Worm (Caenorhabditis elegans) whole organism, young adult: ENCODE data around the gene arle-14.

Experiments
- B0019.2 ChIP-seq: fragments of 200-800 bp; sonication (Bioruptor generic); conservative IDR thresholded peaks from 2 replicates; pipeline ENCODE4 v1.3.6; 2022; ENCODE audit warnings: missing genetic modification reagents, missing genetic modification characterization, missing compliant biosample characterization
- B0035.1 ChIP-seq: sonication (generic microtip); optimal IDR thresholded peaks from 2 replicates; lab custom pipeline; 2016; ENCODE audit warnings: missing genetic modification characterization, mild to moderate bottlenecking, missing compliant biosample characterization, missing genotype, missing genetic modification reagents
- B0336.3 ChIP-seq: fragments of 200-800 bp; sonication (Bioruptor generic); IDR thresholded peaks from 2 replicates; pipeline ENCODE4 v1.3.6; 2022; ENCODE audit warnings: missing genetic modification characterization, missing compliant biosample characterization
- F37B4.10 ChIP-seq: fragments of 200-800 bp; sonication (Bioruptor generic); IDR thresholded peaks from 2 replicates; pipeline ENCODE4 v1.3.6; 2022; ENCODE audit warnings: missing genetic modification characterization, missing compliant biosample characterization
- F39B2.1 ChIP-seq: fragments of 200-800 bp; sonication (Bioruptor generic); IDR thresholded peaks from 2 replicates; pipeline ENCODE4 v1.3.6; 2022; ENCODE audit warnings: missing genetic modification reagents, missing genetic modification characterization, missing compliant biosample characterization
- F49E8.2 ChIP-seq: sonication (generic microtip); optimal IDR thresholded peaks from 3 replicates; lab custom pipeline; 2017; ENCODE audit warnings: missing genetic modification characterization, mild to moderate bottlenecking, missing compliant biosample characterization, antibody characterized with exemption, moderate library complexity; ENCODE audit not compliant: insufficient read depth
- F57A8.1 ChIP-seq: fragments of 200-800 bp; sonication (Bioruptor generic); optimal IDR thresholded peaks from 2 replicates; lab custom pipeline; 2018; ENCODE audit warnings: mild to moderate bottlenecking, missing genetic modification characterization, moderate library complexity, missing compliant biosample characterization
- F57C9.4 ChIP-seq: sonication (generic microtip); optimal IDR thresholded peaks from 2 replicates; lab custom pipeline; 2017; ENCODE audit warnings: mild to moderate bottlenecking, missing genetic modification characterization, missing compliant biosample characterization
- T26A5.8 ChIP-seq: sonication (generic microtip); optimal IDR thresholded peaks from 2 replicates; lab custom pipeline; 2016; ENCODE audit warnings: missing genetic modification characterization, missing compliant biosample characterization
- Y53F4B.3 ChIP-seq: fragments of 200-800 bp; sonication (Bioruptor generic); IDR thresholded peaks from 2 replicates; pipeline ENCODE4 v1.3.6; 2022; ENCODE audit warnings: missing genetic modification reagents, missing genetic modification characterization, missing compliant biosample characterization
- Y56A3A.18 ChIP-seq: fragments of 200-800 bp; sonication (Bioruptor generic); IDR thresholded peaks from 2 replicates; pipeline ENCODE4 v1.3.6; 2022; ENCODE audit warnings: missing genetic modification reagents, missing genetic modification characterization, missing compliant biosample characterization
- ZK185.1 ChIP-seq: sonication (generic microtip); optimal IDR thresholded peaks from 2 replicates; lab custom pipeline; 2016; ENCODE audit warnings: mild to moderate bottlenecking, missing genetic modification characterization, missing compliant biosample characterization; ENCODE audit not compliant: poor library complexity, severe bottlenecking
- akir-1 ChIP-seq: fragments of 200-800 bp; sonication (Bioruptor generic); optimal IDR thresholded peaks from 2 replicates; lab custom pipeline; 2018; ENCODE audit warnings: mild to moderate bottlenecking, missing genetic modification characterization, moderate library complexity, missing compliant biosample characterization
- aptf-3 ChIP-seq: fragments of 200-800 bp; sonication (Bioruptor generic); IDR thresholded peaks from 2 replicates; pipeline ENCODE4 v1.3.6; 2022; ENCODE audit warnings: missing genetic modification characterization, missing compliant biosample characterization
- atf-7 ChIP-seq: sonication (generic microtip); optimal IDR thresholded peaks from 2 replicates; lab custom pipeline; 2017; ENCODE audit warnings: mild to moderate bottlenecking, missing genetic modification characterization, missing compliant biosample characterization
- athp-1 ChIP-seq: sonication (generic microtip); optimal IDR thresholded peaks from 2 replicates; lab custom pipeline; 2017; ENCODE audit warnings: mild to moderate bottlenecking, missing genetic modification characterization, missing compliant biosample characterization
- attf-5 ChIP-seq: fragments of 200-800 bp; sonication (Bioruptor generic); optimal IDR thresholded peaks from 2 replicates; lab custom pipeline; 2018; ENCODE audit warnings: mild to moderate bottlenecking, missing genetic modification characterization, missing compliant biosample characterization
- attf-6 ChIP-seq: fragments of 200-800 bp; sonication (Bioruptor generic); IDR thresholded peaks from 2 replicates; pipeline ENCODE4 v1.3.6; 2022; ENCODE audit warnings: missing genetic modification reagents, missing genetic modification characterization, missing compliant biosample characterization
- bed-2 ChIP-seq: fragments of 200-800 bp; sonication (Bioruptor generic); IDR thresholded peaks from 2 replicates; pipeline ENCODE4 v1.3.6; 2022; ENCODE audit warnings: missing genetic modification reagents, missing genetic modification characterization, missing compliant biosample characterization
- cebp-2 ChIP-seq: fragments of 200-800 bp; sonication (Bioruptor generic); IDR thresholded peaks from 2 replicates; pipeline ENCODE4 v1.3.6; 2022; ENCODE audit warnings: missing genetic modification characterization, missing compliant biosample characterization
- ceh-58 ChIP-seq: fragments of 200-800 bp; sonication (Bioruptor generic); IDR thresholded peaks from 2 replicates; pipeline ENCODE4 v1.3.6; 2022; ENCODE audit warnings: missing genetic modification characterization, missing compliant biosample characterization
- ceh-79 ChIP-seq: sonication (generic microtip); optimal IDR thresholded peaks from 2 replicates; lab custom pipeline; 2017; ENCODE audit warnings: mild to moderate bottlenecking, missing genetic modification characterization, missing compliant biosample characterization
- ceh-91 ChIP-seq: fragments of 200-800 bp; sonication (Bioruptor generic); IDR thresholded peaks from 2 replicates; pipeline ENCODE4 v1.3.6; 2022; ENCODE audit warnings: missing genetic modification reagents, missing genetic modification characterization, missing compliant biosample characterization
- egl-44 ChIP-seq: fragments of 200-800 bp; sonication (Bioruptor generic); IDR thresholded peaks from 2 replicates; pipeline ENCODE4 v1.3.6; 2022; ENCODE audit warnings: missing genetic modification reagents, missing genetic modification characterization, missing compliant biosample characterization
- ekl-4 ChIP-seq: fragments of 200-800 bp; sonication (Bioruptor generic); IDR thresholded peaks from 2 replicates; pipeline ENCODE4 v1.3.6; 2022; ENCODE audit warnings: missing genetic modification reagents, missing genetic modification characterization, missing compliant biosample characterization
- hlh-26 ChIP-seq: fragments of 200-800 bp; sonication (Bioruptor generic); conservative IDR thresholded peaks from 2 replicates; pipeline ENCODE4 v1.3.6; 2022; ENCODE audit warnings: missing genetic modification reagents, missing genetic modification characterization, missing compliant biosample characterization
- hmg-20 ChIP-seq: fragments of 200-800 bp; sonication (Bioruptor generic); IDR thresholded peaks from 2 replicates; pipeline ENCODE4 v1.3.6; 2022; ENCODE audit warnings: missing genetic modification reagents, missing genetic modification characterization, missing compliant biosample characterization
- lag-1 ChIP-seq: fragments of 200-800 bp; sonication (Bioruptor generic); IDR thresholded peaks from 2 replicates; pipeline ENCODE4 v1.3.6; 2022; ENCODE audit warnings: missing genetic modification reagents, missing genetic modification characterization, missing compliant biosample characterization
- let-526 ChIP-seq: fragments of 200-800 bp; sonication (Bioruptor generic); IDR thresholded peaks from 2 replicates; pipeline ENCODE4 v1.3.6; 2022; ENCODE audit warnings: missing genetic modification reagents, missing genetic modification characterization, missing compliant biosample characterization
- mel-28 ChIP-seq: sonication (generic microtip); optimal IDR thresholded peaks from 2 replicates; lab custom pipeline; 2016; ENCODE audit warnings: borderline replicate concordance, mild to moderate bottlenecking, missing genetic modification characterization, missing compliant biosample characterization
- mes-4 ChIP-seq: sonication (generic microtip); optimal IDR thresholded peaks from 2 replicates; lab custom pipeline; 2016; ENCODE audit warnings: missing genotype, missing genetic modification characterization, missing compliant biosample characterization
- nfya-1 ChIP-seq: sonication (generic microtip); optimal IDR thresholded peaks from 2 replicates; lab custom pipeline; 2017; ENCODE audit warnings: antibody characterized with exemption, missing compliant biosample characterization, missing genetic modification characterization, borderline replicate concordance; ENCODE audit not compliant: insufficient read depth
- nhr-90 ChIP-seq: sonication (generic microtip); optimal IDR thresholded peaks from 2 replicates; lab custom pipeline; 2016; ENCODE audit warnings: missing genotype, mild to moderate bottlenecking, missing genetic modification characterization, missing compliant biosample characterization
- pha-4 ChIP-seq: fragments of 150-350 bp; sonication (generic microtip); optimal IDR thresholded peaks from 2 replicates; lab custom pipeline; 2014; ENCODE audit warnings: missing biosample characterization, missing genetic modification reagents, missing genetic modification characterization
- rpc-1 ChIP-seq, 2 experiments: fragments of 150-350 bp in 1 of 2; sonication (generic microtip) in 1 of 2; optimal IDR thresholded peaks; 2 replicates each; lab custom pipeline; 2014 to 2018; ENCODE audit warnings: missing biosample characterization in 1 of 2, missing genetic modification characterization in 1 of 2, missing genetic modification reagents in 1 of 2, missing genotype in 1 of 2
- snpc-4 ChIP-seq, 5 experiments: fragments of 150-350 bp in 1 of 5; sonication (generic microtip) in 4 of 5; optimal IDR thresholded peaks; 2 replicates each; lab custom pipeline; 2014 to 2018; ENCODE audit warnings: missing genetic modification characterization in 5 of 5, missing biosample characterization in 3 of 5, antibody characterized with exemption in 2 of 5, mild to moderate bottlenecking in 2 of 5, missing compliant biosample characterization in 2 of 5, missing genotype in 2 of 5, moderate library complexity in 2 of 5, missing genetic modification reagents in 1 of 5
- tbx-9 ChIP-seq: sonication (generic microtip); optimal IDR thresholded peaks from 2 replicates; lab custom pipeline; 2016; ENCODE audit warnings: borderline replicate concordance, missing genetic modification characterization, inconsistent platforms, missing compliant biosample characterization
- unc-130 ChIP-seq: sonication (generic microtip); optimal IDR thresholded peaks from 2 replicates; lab custom pipeline; 2016; ENCODE audit warnings: missing genetic modification reagents, missing genetic modification characterization, missing compliant biosample characterization
- zfh-2 ChIP-seq: fragments of 200-800 bp; sonication (Bioruptor generic); conservative IDR thresholded peaks from 2 replicates; pipeline ENCODE4 v1.3.6; 2022; ENCODE audit warnings: missing genetic modification reagents, missing genetic modification characterization, missing compliant biosample characterization
- zim-3 ChIP-seq: sonication (generic microtip); optimal IDR thresholded peaks from 2 replicates; lab custom pipeline; 2017; ENCODE audit warnings: mild to moderate bottlenecking, missing genetic modification characterization, moderate library complexity, missing compliant biosample characterization
- ztf-18 ChIP-seq: sonication (generic microtip); optimal IDR thresholded peaks from 2 replicates; lab custom pipeline; 2016; ENCODE audit warnings: missing genotype, mild to moderate bottlenecking, missing genetic modification characterization, missing compliant biosample characterization
- ztf-25 ChIP-seq: fragments of 200-800 bp; sonication (Bioruptor generic); IDR thresholded peaks from 2 replicates; pipeline ENCODE4 v1.3.6; 2022; ENCODE audit warnings: missing genetic modification reagents, missing genetic modification characterization, missing compliant biosample characterization
- ztf-26 ChIP-seq: sonication (generic microtip); optimal IDR thresholded peaks from 2 replicates; lab custom pipeline; 2017; ENCODE audit warnings: missing genetic modification characterization, missing compliant biosample characterization
- ztf-3 ChIP-seq: fragments of 200-800 bp; sonication (Bioruptor generic); optimal IDR thresholded peaks from 2 replicates; lab custom pipeline; 2018; ENCODE audit warnings: mild to moderate bottlenecking, missing genetic modification characterization, missing compliant biosample characterization

Gene arle-14

DNA sequence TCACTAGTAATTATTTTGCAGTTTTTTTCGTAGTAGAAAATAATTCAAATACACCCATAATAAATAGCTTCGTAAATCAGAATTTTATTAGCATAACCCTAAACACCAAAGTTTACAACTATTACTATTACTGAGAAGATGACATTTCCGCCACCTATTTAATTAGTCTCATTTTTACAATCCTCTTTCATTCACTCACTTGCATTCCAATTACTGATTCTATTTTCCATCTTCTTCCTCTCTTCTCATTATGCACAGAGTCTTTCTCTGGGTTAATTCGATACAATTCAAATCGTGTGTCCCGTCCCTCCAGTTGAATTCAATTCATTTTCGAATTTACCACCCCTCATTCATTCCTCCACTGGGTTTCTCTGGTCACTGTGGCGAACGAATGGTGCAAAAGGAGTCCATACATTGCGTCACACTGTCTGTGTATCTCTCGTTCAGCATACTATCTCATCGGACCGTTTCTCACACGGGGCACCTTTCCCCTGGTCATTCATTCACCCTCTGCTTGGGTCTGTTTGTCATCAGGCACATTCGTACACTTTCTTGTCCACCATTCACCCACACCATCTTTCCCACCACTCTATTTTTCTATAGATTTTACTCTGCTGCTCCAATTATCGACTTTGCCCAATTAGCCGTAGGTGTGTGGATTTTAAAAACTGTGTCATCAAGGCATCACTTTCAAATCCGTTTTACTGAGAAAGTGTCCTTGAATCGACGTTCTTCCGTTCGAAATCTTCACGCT, 27.7 kb downstream of the arle-14 start:
- no peak for TF ChIP-seq ceh-91 (GFP tag; lab: Robert Waterston, UW)
- no peak for TF ChIP-seq F57C9.4 (tag; lab: Kevin White, UChicago)
- no peak for TF ChIP-seq zfh-2 (GFP tag; lab: Robert Waterston, UW)
- TF ChIP-seq egl-44 (GFP tag; lab: Robert Waterston, UW) = no peak
- TF ChIP-seq ztf-26 (tag; lab: Kevin White, UChicago) = no peak

DNA sequence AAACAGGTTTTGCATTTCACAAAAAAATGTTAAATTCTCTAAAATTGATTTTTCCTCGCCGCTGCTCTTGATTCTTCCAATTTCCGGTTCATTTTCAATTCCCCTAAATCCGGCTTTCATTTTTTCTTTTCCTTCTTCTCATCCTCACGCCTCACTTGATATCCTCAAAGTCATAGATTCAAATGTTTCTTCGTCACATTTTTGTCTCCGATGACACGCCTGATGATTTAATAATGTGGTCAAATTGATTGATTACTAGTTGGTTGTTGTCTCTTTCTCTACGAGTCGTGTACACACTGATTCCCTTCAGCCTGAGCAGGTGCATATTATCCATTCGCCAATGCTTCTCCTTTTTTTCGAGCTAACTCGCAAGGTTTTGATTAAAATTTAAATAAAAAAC, 28.8 kb downstream of the arle-14 start:
- TF ChIP-seq bed-2 (GFP tag; lab: Robert Waterston, UW) (no peak), unc-130 (GFP tag; lab: Kevin White, UChicago) (no peak), ZK185.1 (tag; lab: Kevin White, UChicago) (no peak), B0019.2 (GFP tag; lab: Robert Waterston, UW) (no peak), B0336.3 (GFP tag; lab: Robert Waterston, UW) (no peak), aptf-3 (no peak), ceh-58 (GFP tag; lab: Robert Waterston, UW) (no peak), F57A8.1 (GFP tag; lab: Kevin White, UChicago) (no peak), T26A5.8 (no peak), ztf-3 (GFP tag; lab: Kevin White, UChicago) (no peak), snpc-4 (GFP tag; optimal IDR thresholded peaks at IDR 0.05; lab: Kevin White, UChicago) (no peak), snpc-4 (tag; optimal IDR thresholded peaks at IDR 0.05; lab: Kevin White, UChicago) (no peak), rpc-1 (optimal IDR thresholded peaks at IDR 0.05; lab: Kevin White, UChicago) (no peak), rpc-1 (tag; optimal IDR thresholded peaks at IDR 0.05; lab: Kevin White, UChicago) (no peak), B0035.1 (no peak), mel-28 (no peak), akir-1 (GFP tag; lab: Kevin White, UChicago) (no peak), cebp-2 (no peak), nhr-90 (no peak)

DNA sequence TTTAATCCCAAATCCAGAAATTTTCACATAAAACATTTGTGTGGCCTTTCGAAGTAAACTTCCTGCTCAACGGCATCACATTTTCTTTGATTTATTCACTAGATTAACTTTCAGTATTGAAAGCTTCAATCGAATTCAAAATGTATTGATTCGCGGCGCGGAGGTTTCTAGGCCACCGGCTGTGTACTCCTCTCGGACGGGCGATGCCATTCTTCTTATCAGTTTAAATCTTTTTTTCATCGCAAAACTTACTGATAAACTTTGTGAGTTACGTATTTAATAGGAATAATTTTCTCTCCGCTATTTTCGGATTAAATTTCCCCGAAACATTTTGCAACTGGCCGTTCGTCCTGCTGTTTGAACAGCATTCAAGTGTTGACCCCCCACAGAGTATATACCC, 29.2 kb downstream of the arle-14 start:
- no peak for TF ChIP-seq cebp-2
- no peak for TF ChIP-seq tbx-9 (tag; lab: Kevin White, UChicago)
- no peak for TF ChIP-seq ceh-79
- no peak for TF ChIP-seq F39B2.1 (GFP tag; lab: Robert Waterston, UW)
- no peak for TF ChIP-seq B0336.3 (GFP tag; lab: Robert Waterston, UW)
- TF ChIP-seq mes-4 (tag; lab: Kevin White, UChicago) = no peak
- no peak for TF ChIP-seq pha-4 (tag; lab: Kevin White, UChicago)
- TF ChIP-seq Y56A3A.18 (GFP tag; lab: Robert Waterston, UW) = no peak
- TF ChIP-seq F49E8.2 = no peak
- no peak for TF ChIP-seq F37B4.10 (GFP tag; lab: Robert Waterston, UW)
- no peak for TF ChIP-seq hlh-26
- no peak for TF ChIP-seq attf-6
- TF ChIP-seq athp-1 (tag; lab: Kevin White, UChicago) = peak; percentile 12
- no peak for TF ChIP-seq lag-1 (GFP tag; lab: Robert Waterston, UW)
- TF ChIP-seq let-526 (GFP tag; lab: Robert Waterston, UW) = no peak
- TF ChIP-seq F57A8.1 (GFP tag; lab: Kevin White, UChicago) = no peak
- TF ChIP-seq nfya-1 (tag; lab: Kevin White, UChicago) = no peak
- TF ChIP-seq ztf-25 (GFP tag; lab: Robert Waterston, UW) = no peak
- no peak for TF ChIP-seq B0019.2 (GFP tag; lab: Robert Waterston, UW)
- TF ChIP-seq Y53F4B.3 (GFP tag; lab: Robert Waterston, UW) = no peak
- TF ChIP-seq ekl-4 (GFP tag; lab: Robert Waterston, UW) = peak; percentile 37; the same call in 1 of the 2 replicates
- TF ChIP-seq zim-3 (tag; lab: Kevin White, UChicago) = peak; percentile 5
- TF ChIP-seq attf-5 = peak; percentile 34
- no peak for TF ChIP-seq hmg-20
- no peak for TF ChIP-seq snpc-4 (GFP tag; optimal IDR thresholded peaks at IDR 0.05; lab: Kevin White, UChicago)
- peak in 3 of 4 experiments; percentile 40 to 42 (median 42) for TF ChIP-seq snpc-4 (tag; optimal IDR thresholded peaks at IDR 0.05; lab: Kevin White, UChicago)
- peak; percentile 12 for TF ChIP-seq ztf-18 (tag; lab: Kevin White, UChicago)
- no peak for TF ChIP-seq atf-7 (tag; lab: Kevin White, UChicago)
